Fruit fly (Drosophila melanogaster): ENCODE results near the gene CG17298.

The CG17298 gene

DNA sequence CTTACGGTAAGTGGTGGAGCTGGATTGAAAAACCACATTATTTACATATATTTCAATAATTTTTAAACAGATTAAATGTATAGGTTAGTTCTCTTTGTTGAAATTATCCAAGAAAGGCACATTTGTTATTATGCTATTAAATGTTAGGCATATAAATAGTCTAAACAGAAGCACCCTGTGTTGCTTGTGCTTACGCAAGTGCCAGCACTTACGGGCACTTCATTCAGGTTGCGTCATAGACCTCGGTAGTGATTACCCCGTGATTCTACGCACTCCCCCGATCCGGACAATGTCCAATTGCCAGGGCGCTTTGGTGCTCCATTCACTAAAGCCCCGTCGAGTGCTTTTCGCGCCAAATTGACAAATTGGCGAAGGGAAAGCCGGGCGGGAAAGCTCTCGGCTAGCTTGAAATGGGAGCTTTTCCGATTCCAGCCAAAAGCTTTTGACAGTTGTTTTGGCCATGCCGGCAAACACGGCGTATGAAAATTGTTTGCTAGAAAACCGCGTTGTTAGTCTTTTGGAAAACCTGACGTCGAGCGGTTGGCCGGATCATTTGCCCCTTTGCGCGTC lies 36.4 kb upstream of the CG17298 start, which contains the start of gene ETHR (continued):
- TF ChIP-seq stc (GFP tag; IDR thresholded peaks at IDR 0.05) (peak; percentile 40; the same call in 1 of the 2 replicates), CG14710 (tag; optimal IDR thresholded peaks at IDR 0.05) (no peak), ash1 (GFP tag; optimal IDR thresholded peaks at IDR 0.05) (no peak), ranshi (GFP tag; IDR thresholded peaks at IDR 0.05) (no peak; the same call in 1 of the 2 replicates), ssp (GFP tag; IDR thresholded peaks at IDR 0.05) (no peak), trem (tag; optimal IDR thresholded peaks at IDR 0.05) (no peak), MBD-R2 (GFP tag; IDR thresholded peaks at IDR 0.05) (peak; percentile 49; the same call in 1 of the 2 replicates), CG10543 (GFP tag; optimal IDR thresholded peaks at IDR 0.05) (peak; percentile 61), CG17829 (tag; optimal IDR thresholded peaks at IDR 0.05) (no peak), Chrac-16 (GFP tag; optimal IDR thresholded peaks at IDR 0.05) (no peak), gsb-n (tag; optimal IDR thresholded peaks at IDR 0.05) (no peak), Abd-B (GFP tag; optimal IDR thresholded peaks at IDR 0.05) (no peak), CG2202 (tag; optimal IDR thresholded peaks at IDR 0.05) (no peak), ro (GFP tag; IDR thresholded peaks at IDR 0.05) (no peak), chn (GFP tag; optimal IDR thresholded peaks at IDR 0.05) (no peak), CG1647 (GFP tag; optimal IDR thresholded peaks at IDR 0.05) (no peak), tin (GFP tag; optimal IDR thresholded peaks at IDR 0.05) (no peak), CG17186 (GFP tag; optimal IDR thresholded peaks at IDR 0.05) (no peak), CG8478 (optimal IDR thresholded peaks at IDR 0.05) (no peak), Sox102F (GFP tag; optimal IDR thresholded peaks at IDR 0.05) (peak; percentile 25), CG10147 (GFP tag; optimal IDR thresholded peaks at IDR 0.05) (peak; percentile 47), CG31224 (GFP tag; IDR thresholded peaks at IDR 0.05) (no peak), kay (GFP tag; optimal IDR thresholded peaks at IDR 0.05) (peak; percentile 48), pfk (GFP tag; optimal IDR thresholded peaks at IDR 0.05) (no peak), CG4328 (GFP tag; optimal IDR thresholded peaks at IDR 0.05) (no peak), fd64A (GFP tag; optimal IDR thresholded peaks at IDR 0.05) (no peak), Dp (GFP tag; optimal IDR thresholded peaks at IDR 0.05) (peak; percentile 69), Vsx1 (GFP tag; optimal IDR thresholded peaks at IDR 0.05) (no peak), CG3281 (GFP tag; optimal IDR thresholded peaks at IDR 0.05) (peak; percentile 60), Bgb (GFP tag; IDR thresholded peaks at IDR 0.05; ENCODE audit: partially characterized antibody) (no peak; the same call in 1 of the 2 replicates), E2f2 (GFP tag; IDR thresholded peaks at IDR 0.05) (peak; percentile 50; the same call in 1 of the 2 replicates), HLH4C (GFP tag; IDR thresholded peaks at IDR 0.05; ENCODE audit: partially characterized antibody) (no peak; the same call in 2 of the 3 replicates), pum (GFP tag; optimal IDR thresholded peaks at IDR 0.05) (no peak), Fer1 (GFP tag; optimal IDR thresholded peaks at IDR 0.05) (peak; percentile 56), CG11504 (tag; optimal IDR thresholded peaks at IDR 0.05) (no peak), CG15696 (tag; optimal IDR thresholded peaks at IDR 0.05) (no peak), Hr78 (GFP tag; optimal IDR thresholded peaks at IDR 0.05) (no peak), Hr39 (optimal IDR thresholded peaks at IDR 0.05) (no peak), CG30020 (tag; optimal IDR thresholded peaks at IDR 0.05) (no peak), CG31441 (GFP tag; IDR thresholded peaks at IDR 0.05) (peak; percentile 45), inv (GFP tag; IDR thresholded peaks at IDR 0.05; ENCODE audit: partially characterized antibody) (no peak), bab2 (GFP tag; optimal IDR thresholded peaks at IDR 0.05) (peak; percentile 6), CG9727 (GFP tag; optimal IDR thresholded peaks at IDR 0.05) (peak; percentile 47), CG6254 (GFP tag; optimal IDR thresholded peaks at IDR 0.05) (peak; percentile 71), Fer2 (tag; optimal IDR thresholded peaks at IDR 0.05) (no peak), Rfx (GFP tag; IDR thresholded peaks at IDR 0.05) (peak; percentile 69), lbe (GFP tag; optimal IDR thresholded peaks at IDR 0.05) (no peak), HHEX (GFP tag; optimal IDR thresholded peaks at IDR 0.05) (peak; percentile 68), CG3995 (GFP tag; optimal IDR thresholded peaks at IDR 0.05) (peak; percentile 77), CG7928 (GFP tag; optimal IDR thresholded peaks at IDR 0.05) (no peak)

All from whole organism, embryonic.